Fruit fly (Drosophila melanogaster) whole organism, embryonic: ENCODE measurements around the gene cdi.
A peak's percentile ranks its signal among the peaks of the same experiment; 100 is the strongest.

ENCODE experiments used
- BEAF-32 ChIP-seq: fragments of 200-800 bp; sonication (Bioruptor generic); optimal IDR thresholded peaks from 3 replicates; lab custom pipeline; 2017; ENCODE audit warnings: missing biosample characterization, missing genetic modification characterization, mild to moderate bottlenecking, moderate library complexity, missing genetic modification reagents
- CG10431 ChIP-seq: fragments of 200-800 bp; sonication (Bioruptor generic); optimal IDR thresholded peaks from 3 replicates; lab custom pipeline; 2018; ENCODE audit warnings: missing biosample characterization, mild to moderate bottlenecking, missing genetic modification characterization
- CG10979 ChIP-seq: fragments of 200-800 bp; sonication (Bioruptor generic); optimal IDR thresholded peaks from 2 replicates; lab custom pipeline; 2018; ENCODE audit warnings: missing biosample characterization, mild to moderate bottlenecking, missing genetic modification characterization, moderate library complexity
- CG11247 ChIP-seq: fragments of 200-800 bp; sonication (Bioruptor generic); IDR thresholded peaks from 2 replicates; pipeline ENCODE4 v1.3.6; 2022; ENCODE audit warnings: missing biosample characterization, missing genetic modification characterization
- CG11723 ChIP-seq: fragments of 200-800 bp; sonication (Bioruptor generic); optimal IDR thresholded peaks from 2 replicates; lab custom pipeline; 2017; ENCODE audit warnings: missing biosample characterization, mild to moderate bottlenecking, missing genetic modification characterization
- CG12659 ChIP-seq: fragments of 200-800 bp; sonication (Bioruptor generic); optimal IDR thresholded peaks from 3 replicates; lab custom pipeline; 2017; ENCODE audit warnings: mild to moderate bottlenecking, missing biosample characterization, missing genetic modification reagents, missing genetic modification characterization
- CG13424 ChIP-seq: fragments of 200-800 bp; sonication (Bioruptor generic); optimal IDR thresholded peaks from 2 replicates; lab custom pipeline; 2019; ENCODE audit warnings: missing biosample characterization, mild to moderate bottlenecking, missing genetic modification characterization, moderate library complexity
- CG13624 ChIP-seq: fragments of 200-800 bp; sonication (Bioruptor generic); optimal IDR thresholded peaks from 2 replicates; lab custom pipeline; 2016; ENCODE audit warnings: missing biosample characterization, missing genetic modification characterization
- CG13894 ChIP-seq: fragments of 200-800 bp; sonication (Bioruptor generic); optimal IDR thresholded peaks from 3 replicates; lab custom pipeline; 2018; ENCODE audit warnings: missing biosample characterization, mild to moderate bottlenecking, missing genetic modification characterization, moderate library complexity
- CG14014 ChIP-seq: fragments of 200-800 bp; sonication (Bioruptor generic); IDR thresholded peaks from 2 replicates; pipeline ENCODE4 v1.3.6; 2022; ENCODE audit warnings: missing biosample characterization, missing genetic modification characterization
- CG16815 ChIP-seq: fragments of 200-800 bp; sonication (Bioruptor generic); optimal IDR thresholded peaks from 3 replicates; lab custom pipeline; 2017; ENCODE audit warnings: missing biosample characterization, mild to moderate bottlenecking, missing genetic modification characterization
- CG17612 ChIP-seq: fragments of 200-800 bp; sonication (Bioruptor generic); IDR thresholded peaks from 2 replicates; pipeline ENCODE4 v1.3.6; 2022; ENCODE audit warnings: missing biosample characterization, missing genetic modification characterization
- CG18262 ChIP-seq: fragments of 200-800 bp; optimal IDR thresholded peaks from 3 replicates; lab custom pipeline; 2019; ENCODE audit warnings: missing biosample characterization, mild to moderate bottlenecking, missing genetic modification characterization, moderate library complexity
- CG33557 ChIP-seq: fragments of 200-800 bp; sonication (Bioruptor generic); optimal IDR thresholded peaks from 2 replicates; lab custom pipeline; 2019; ENCODE audit warnings: missing biosample characterization, mild to moderate bottlenecking, missing genetic modification characterization, moderate library complexity
- CG3995 ChIP-seq: fragments of 200-800 bp; sonication (Bioruptor generic); optimal IDR thresholded peaks from 3 replicates; lab custom pipeline; 2016; ENCODE audit warnings: missing biosample characterization, missing genetic modification characterization
- CG4707 ChIP-seq: fragments of 200-800 bp; sonication (Bioruptor generic); optimal IDR thresholded peaks from 2 replicates; lab custom pipeline; 2018; ENCODE audit warnings: missing biosample characterization, mild to moderate bottlenecking, missing genetic modification characterization, moderate library complexity
- CG8388 ChIP-seq: fragments of 200-800 bp; sonication (Bioruptor generic); optimal IDR thresholded peaks from 2 replicates; lab custom pipeline; 2019; ENCODE audit warnings: missing biosample characterization, mild to moderate bottlenecking, missing genetic modification characterization, moderate library complexity
- CG8478 ChIP-seq: fragments of >200 bp; optimal IDR thresholded peaks from 2 replicates; lab custom pipeline; 2018
- Chrac-16 ChIP-seq: fragments of 200-800 bp; sonication (Bioruptor generic); optimal IDR thresholded peaks from 3 replicates; lab custom pipeline; 2016; ENCODE audit warnings: missing biosample characterization, missing genetic modification characterization
- CkIIα-i1 ChIP-seq: fragments of 200-800 bp; sonication (Bioruptor generic); IDR thresholded peaks from 2 replicates; pipeline ENCODE4 v1.3.6; 2022; ENCODE audit warnings: missing biosample characterization, missing genetic modification characterization
- Doc2 ChIP-seq: fragments of 200-800 bp; sonication (Bioruptor generic); IDR thresholded peaks from 2 replicates; pipeline ENCODE4 v1.3.6; 2022; ENCODE audit warnings: missing biosample characterization, missing genetic modification characterization
- Fer2 ChIP-seq: fragments of 200-800 bp; sonication (Bioruptor generic); optimal IDR thresholded peaks from 2 replicates; lab custom pipeline; 2018; ENCODE audit warnings: missing biosample characterization, mild to moderate bottlenecking, missing genetic modification characterization, moderate library complexity
- Fer3 ChIP-seq: fragments of 200-800 bp; sonication (Bioruptor generic); optimal IDR thresholded peaks from 2 replicates; lab custom pipeline; 2018; ENCODE audit warnings: missing biosample characterization, mild to moderate bottlenecking, missing genetic modification characterization, moderate library complexity
- Hmr ChIP-seq: fragments of 200-800 bp; sonication (Bioruptor generic); optimal IDR thresholded peaks from 3 replicates; lab custom pipeline; 2017; ENCODE audit warnings: mild to moderate bottlenecking, missing biosample characterization, missing genetic modification reagents, missing genetic modification characterization
- Lhr ChIP-seq: fragments of 200-800 bp; sonication (Bioruptor generic); optimal IDR thresholded peaks from 3 replicates; lab custom pipeline; 2017; ENCODE audit warnings: mild to moderate bottlenecking, missing biosample characterization, missing genetic modification reagents, missing genetic modification characterization
- MTF-1 ChIP-seq: fragments of 200-800 bp; sonication (Bioruptor generic); optimal IDR thresholded peaks from 2 replicates; lab custom pipeline; 2018; ENCODE audit warnings: missing biosample characterization, mild to moderate bottlenecking, missing genetic modification characterization, borderline replicate concordance
- PHDP ChIP-seq: fragments of 200-800 bp; sonication (Bioruptor generic); optimal IDR thresholded peaks from 3 replicates; lab custom pipeline; 2018; ENCODE audit warnings: missing biosample characterization, mild to moderate bottlenecking, missing genetic modification characterization, moderate library complexity
- Poxn ChIP-seq: fragments of 200-800 bp; sonication (Bioruptor generic); IDR thresholded peaks from 2 replicates; pipeline ENCODE4 v1.3.6; 2022; ENCODE audit warnings: missing biosample characterization, missing genetic modification characterization
- Rx ChIP-seq: fragments of 200-800 bp; sonication (Bioruptor generic); IDR thresholded peaks from 2 replicates; pipeline ENCODE4 v1.3.6; 2022; ENCODE audit warnings: missing biosample characterization, missing genetic modification characterization
- Usf ChIP-seq: fragments of 200-800 bp; sonication (Bioruptor generic); optimal IDR thresholded peaks from 2 replicates; lab custom pipeline; 2017; ENCODE audit warnings: missing genotype, missing biosample characterization, missing genetic modification characterization
- ac ChIP-seq: fragments of 200-800 bp; sonication (Bioruptor generic); optimal IDR thresholded peaks from 3 replicates; lab custom pipeline; 2017; ENCODE audit warnings: missing biosample characterization, mild to moderate bottlenecking, missing genetic modification characterization
- br ChIP-seq: fragments of >200 bp; optimal IDR thresholded peaks from 2 replicates; lab custom pipeline; 2017
- cas ChIP-seq: fragments of 200-800 bp; sonication (Bioruptor generic); IDR thresholded peaks from 2 replicates; pipeline ENCODE4 v1.3.6; 2022; ENCODE audit warnings: missing biosample characterization, missing genetic modification characterization
- caup ChIP-seq: fragments of 200-800 bp; sonication (Bioruptor generic); optimal IDR thresholded peaks from 3 replicates; lab custom pipeline; 2017; ENCODE audit warnings: missing biosample characterization, mild to moderate bottlenecking, missing genetic modification characterization, moderate library complexity; ENCODE audit not compliant: severe bottlenecking
- chm ChIP-seq: fragments of 200-800 bp; sonication (Bioruptor generic); IDR thresholded peaks from 2 replicates; pipeline ENCODE4 v1.3.6; 2022; ENCODE audit warnings: missing biosample characterization, missing genetic modification characterization
- crp ChIP-seq, 2 experiments: fragments of 200-800 bp; sonication (Bioruptor generic); optimal IDR thresholded peaks; 2 replicates in 1 of 2; 3 replicates in 1 of 2; lab custom pipeline; 2017; ENCODE audit warnings: missing biosample characterization in 2 of 2, missing genetic modification characterization in 2 of 2, mild to moderate bottlenecking in 1 of 2, moderate library complexity in 1 of 2
- disco-r ChIP-seq: fragments of 200-800 bp; sonication (Bioruptor generic); optimal IDR thresholded peaks from 2 replicates; lab custom pipeline; 2016; ENCODE audit warnings: missing biosample characterization, missing genetic modification characterization
- fru ChIP-seq: fragments of >200 bp; optimal IDR thresholded peaks from 2 replicates; lab custom pipeline; 2017
- lilli ChIP-seq: fragments of 200-800 bp; sonication (Bioruptor generic); optimal IDR thresholded peaks from 3 replicates; lab custom pipeline; 2016; ENCODE audit warnings: missing biosample characterization, missing genetic modification characterization
- org-1 ChIP-seq: fragments of 200-800 bp; sonication (Bioruptor generic); optimal IDR thresholded peaks from 2 replicates; lab custom pipeline; 2017; ENCODE audit warnings: missing biosample characterization, missing genetic modification characterization
- pan ChIP-seq, 4 experiments: fragments of >200 bp in 3 of 4; fragments of 200-800 bp in 1 of 4; sonication (Bioruptor generic) in 1 of 4; optimal IDR thresholded peaks in 3 of 4; IDR thresholded peaks in 1 of 4; 2 replicates each; pipeline versions ENCODE4 v1.3.6 to Lab custom; 2017 to 2022; ENCODE audit warnings: missing biosample characterization in 2 of 4, missing genetic modification characterization in 2 of 4, mixed read lengths in 1 of 4
- pb ChIP-seq: fragments of 200-800 bp; sonication (Bioruptor generic); optimal IDR thresholded peaks from 3 replicates; lab custom pipeline; 2016; ENCODE audit warnings: missing biosample characterization, missing genetic modification characterization
- peb ChIP-seq: fragments of 200-800 bp; sonication (Bioruptor generic); IDR thresholded peaks from 2 replicates; pipeline ENCODE4 v1.3.6; 2022; ENCODE audit warnings: missing biosample characterization, missing genetic modification characterization
- prd ChIP-seq, 3 experiments: fragments of >200 bp in 2 of 3; fragments of 200-800 bp in 1 of 3; sonication (Bioruptor generic) in 1 of 3; optimal IDR thresholded peaks in 2 of 3; IDR thresholded peaks in 1 of 3; 2 replicates in 2 of 3; 3 replicates in 1 of 3; pipeline versions ENCODE4 v1.3.6 to Lab custom; 2017 to 2022; ENCODE audit warnings: missing biosample characterization in 1 of 3, missing genetic modification characterization in 1 of 3
- sima ChIP-seq: fragments of 200-800 bp; sonication (Bioruptor generic); optimal IDR thresholded peaks from 2 replicates; lab custom pipeline; 2016; ENCODE audit warnings: missing biosample characterization, missing genetic modification characterization
- stc ChIP-seq: fragments of 200-800 bp; sonication (Bioruptor generic); IDR thresholded peaks from 2 replicates; pipeline ENCODE4 v1.3.6; 2022; ENCODE audit warnings: missing biosample characterization, missing genetic modification characterization
- tll ChIP-seq, 2 experiments: fragments of 200-800 bp in 1 of 2; fragments of >200 bp in 1 of 2; sonication (Bioruptor generic) in 1 of 2; optimal IDR thresholded peaks; 2 replicates each; lab custom pipeline; 2017 to 2019; ENCODE audit warnings: missing biosample characterization in 2 of 2, missing genetic modification characterization in 2 of 2, mild to moderate bottlenecking in 1 of 2, moderate library complexity in 1 of 2
- zf30C ChIP-seq: fragments of 200-800 bp; sonication (Bioruptor generic); optimal IDR thresholded peaks from 3 replicates; lab custom pipeline; 2018; ENCODE audit warnings: missing biosample characterization, mild to moderate bottlenecking, missing genetic modification characterization

Gene cdi

dm6 chr3R:19096299-19097048 lies 2.4 kb upstream of the cdi start, which contains the start of gene CG6040 (continued):
- peak; percentile 1 for TF ChIP-seq CG16815 (GFP tag; lab: Kevin White, UChicago)
- peak; percentile 22 for TF ChIP-seq CG3995 (GFP tag; lab: Kevin White, UChicago)
- TF ChIP-seq Usf (GFP tag; lab: Kevin White, UChicago): no peak
- TF ChIP-seq ac (GFP tag; lab: Kevin White, UChicago): no peak
- no peak for TF ChIP-seq zf30C (GFP tag; lab: Kevin White, UChicago)
- TF ChIP-seq CG8388 (GFP tag; lab: Kevin White, UChicago): no peak
- TF ChIP-seq sima (GFP tag; lab: Kevin White, UChicago): no peak
- peak; percentile 86 for TF ChIP-seq CG8478 (lab: Kevin White, UChicago)
- peak; percentile 6 for TF ChIP-seq CG33557
- TF ChIP-seq chm: peak; percentile 69; the same call in 1 of the 2 replicates
- no peak for TF ChIP-seq cas (GFP tag; lab: Robert Waterston, UW)
- peak; percentile 5 for TF ChIP-seq pb (GFP tag; lab: Kevin White, UChicago)
- no peak for TF ChIP-seq CG4707 (GFP tag; lab: Kevin White, UChicago)
- peak; percentile 70 for TF ChIP-seq Hmr (GFP tag; lab: Kevin White, UChicago)
- peak; percentile 52 for TF ChIP-seq BEAF-32 (GFP tag; lab: Kevin White, UChicago)
- TF ChIP-seq Fer3 (tag; lab: Kevin White, UChicago): no peak
- TF ChIP-seq CG12659 (GFP tag; lab: Kevin White, UChicago): peak; percentile 70
- no peak for TF ChIP-seq Fer2
- TF ChIP-seq lilli: peak; percentile 72
- TF ChIP-seq Rx (GFP tag; lab: Robert Waterston, UW): peak; percentile 41; the same call in 1 of the 2 replicates
- no peak for TF ChIP-seq br (lab: Kevin White, UChicago)
- TF ChIP-seq fru (lab: Kevin White, UChicago): no peak
- TF ChIP-seq peb (GFP tag; lab: Robert Waterston, UW): peak; percentile 28; the same call in 1 of the 2 replicates
- TF ChIP-seq org-1 (GFP tag; lab: Kevin White, UChicago): no peak
- no peak for TF ChIP-seq Doc2 (GFP tag; lab: Robert Waterston, UW)
- TF ChIP-seq pan (optimal IDR thresholded peaks at IDR 0.05; lab: Kevin White, UChicago): no peak
- TF ChIP-seq pan (GFP tag; optimal IDR thresholded peaks at IDR 0.05 in 1 of 2, IDR thresholded peaks at IDR 0.05 in 1 of 2): no peak
- TF ChIP-seq CG10431 (GFP tag; lab: Kevin White, UChicago): peak; percentile 7
- peak; percentile 20 for TF ChIP-seq PHDP
- TF ChIP-seq Poxn (GFP tag; lab: Robert Waterston, UW): no peak
- TF ChIP-seq stc: no peak
- peak; percentile 6 for TF ChIP-seq disco-r (GFP tag; lab: Kevin White, UChicago)
- TF ChIP-seq tll (GFP tag; optimal IDR thresholded peaks at IDR 0.05; lab: Kevin White, UChicago): no peak
- no peak for TF ChIP-seq CkIIα-i1 (GFP tag; lab: Robert Waterston, UW)
- TF ChIP-seq CG13424: peak; percentile 50
- peak; percentile 97 for TF ChIP-seq Lhr (GFP tag; lab: Kevin White, UChicago)
- no peak for TF ChIP-seq CG13894 (tag; lab: Kevin White, UChicago)
- peak; percentile 6 for TF ChIP-seq CG11723 (GFP tag; lab: Kevin White, UChicago)
- TF ChIP-seq crp (GFP tag; optimal IDR thresholded peaks at IDR 0.05; lab: Kevin White, UChicago): peak in 1 of 2 experiments; percentile 12
- TF ChIP-seq MTF-1 (GFP tag; lab: Kevin White, UChicago): peak; percentile 37
- peak; percentile 55 for TF ChIP-seq CG13624 (GFP tag; lab: Kevin White, UChicago)
- TF ChIP-seq CG10979: peak; percentile 36
- no peak for TF ChIP-seq prd (optimal IDR thresholded peaks at IDR 0.05; lab: Kevin White, UChicago)
- no peak; the same call in 2 of the 3 replicates for TF ChIP-seq prd (GFP tag; IDR thresholded peaks at IDR 0.05; lab: Robert Waterston, UW)
- TF ChIP-seq caup (GFP tag; lab: Kevin White, UChicago): peak; percentile 34
- TF ChIP-seq CG14014: peak; percentile 42; the same call in 1 of the 2 replicates
- peak; percentile 59 for TF ChIP-seq Chrac-16
- TF ChIP-seq CG11247 (GFP tag; lab: Robert Waterston, UW): no peak
- TF ChIP-seq CG18262 (tag; lab: Kevin White, UChicago): peak; percentile 27
- TF ChIP-seq CG17612 (GFP tag; lab: Robert Waterston, UW): no peak
